Fruit fly (Drosophila melanogaster) whole organism, embryonic: ENCODE results near the gene Usp5.

Experiments used
- Adf1 ChIP-seq: fragments of 200-800 bp; sonication (Bioruptor generic); IDR thresholded peaks from 2 replicates; pipeline ENCODE4 v1.3.6; 2022; ENCODE audit warnings: missing biosample characterization, missing genetic modification characterization
- Antp ChIP-seq: fragments of 200-800 bp; sonication (Bioruptor generic); optimal IDR thresholded peaks from 3 replicates; lab custom pipeline; 2016; ENCODE audit warnings: missing biosample characterization, missing genetic modification characterization
- Awh ChIP-seq: fragments of 200-800 bp; sonication (Bioruptor generic); IDR thresholded peaks from 2 replicates; pipeline ENCODE4, ENCODE4 v1.3.6; 2022; ENCODE audit warnings: missing biosample characterization, missing genetic modification characterization
- Blimp-1 ChIP-seq: fragments of 200-800 bp; sonication (Bioruptor generic); optimal IDR thresholded peaks from 3 replicates; lab custom pipeline; 2018; ENCODE audit warnings: missing biosample characterization, missing genetic modification characterization, mild to moderate bottlenecking, moderate library complexity, missing genetic modification reagents
- CG11398 ChIP-seq: fragments of 200-800 bp; sonication (Bioruptor generic); optimal IDR thresholded peaks from 2 replicates; lab custom pipeline; 2016; ENCODE audit warnings: missing biosample characterization, missing genetic modification characterization
- CG12071 ChIP-seq: fragments of 200-800 bp; sonication (Bioruptor generic); optimal IDR thresholded peaks from 3 replicates; lab custom pipeline; 2018; ENCODE audit warnings: missing biosample characterization, mild to moderate bottlenecking, missing genetic modification characterization
- CG12744 ChIP-seq: fragments of 200-800 bp; sonication (Bioruptor generic); optimal IDR thresholded peaks from 2 replicates; lab custom pipeline; 2016; ENCODE audit warnings: missing biosample characterization, missing genetic modification characterization
- CG13424 ChIP-seq: fragments of 200-800 bp; sonication (Bioruptor generic); optimal IDR thresholded peaks from 2 replicates; lab custom pipeline; 2019; ENCODE audit warnings: missing biosample characterization, mild to moderate bottlenecking, missing genetic modification characterization, moderate library complexity
- CG15514 ChIP-seq: fragments of 200-800 bp; sonication (Bioruptor generic); optimal IDR thresholded peaks from 3 replicates; lab custom pipeline; 2017; ENCODE audit warnings: missing biosample characterization, missing genetic modification characterization, mild to moderate bottlenecking, moderate library complexity, missing genetic modification reagents
- CG17568 ChIP-seq: fragments of 200-800 bp; sonication (Bioruptor generic); optimal IDR thresholded peaks from 2 replicates; lab custom pipeline; 2018; ENCODE audit warnings: missing biosample characterization, mild to moderate bottlenecking, missing genetic modification characterization, moderate library complexity
- CG17829 ChIP-seq: fragments of 200-800 bp; optimal IDR thresholded peaks from 2 replicates; lab custom pipeline; 2019; ENCODE audit warnings: missing biosample characterization, mild to moderate bottlenecking, missing genetic modification characterization, moderate library complexity
- CG18262 ChIP-seq: fragments of 200-800 bp; optimal IDR thresholded peaks from 3 replicates; lab custom pipeline; 2019; ENCODE audit warnings: missing biosample characterization, mild to moderate bottlenecking, missing genetic modification characterization, moderate library complexity
- CG30020 ChIP-seq: fragments of 200-800 bp; optimal IDR thresholded peaks from 2 replicates; lab custom pipeline; 2019; ENCODE audit warnings: missing biosample characterization, mild to moderate bottlenecking, missing genetic modification characterization, moderate library complexity
- CG30403 ChIP-seq: fragments of 200-800 bp; sonication (Bioruptor generic); optimal IDR thresholded peaks from 3 replicates; lab custom pipeline; 2016; ENCODE audit warnings: missing biosample characterization, missing genetic modification characterization
- CG31224 ChIP-seq: fragments of 200-800 bp; sonication (Bioruptor generic); IDR thresholded peaks from 2 replicates; pipeline ENCODE4 v1.3.6; 2022; ENCODE audit warnings: missing biosample characterization, missing genetic modification characterization
- CG3281 ChIP-seq: fragments of 200-800 bp; sonication (Bioruptor generic); optimal IDR thresholded peaks from 3 replicates; lab custom pipeline; 2017; ENCODE audit warnings: missing biosample characterization, mild to moderate bottlenecking, missing genetic modification characterization
- CG33213 ChIP-seq: fragments of 200-800 bp; sonication (Bioruptor generic); optimal IDR thresholded peaks from 3 replicates; lab custom pipeline; 2016; ENCODE audit warnings: missing biosample characterization, missing genetic modification characterization
- CG34224 ChIP-seq: fragments of 200-800 bp; sonication (Bioruptor generic); IDR thresholded peaks from 3 replicates; pipeline ENCODE4 v1.3.6; 2022; ENCODE audit warnings: missing biosample characterization, missing genetic modification characterization; ENCODE audit not compliant: partially characterized antibody
- CG3726 ChIP-seq: fragments of 200-800 bp; sonication (Bioruptor generic); IDR thresholded peaks from 3 replicates; pipeline ENCODE4, ENCODE4 v1.3.6; 2022; ENCODE audit warnings: missing biosample characterization, missing genetic modification characterization
- CG3847 ChIP-seq: fragments of 200-800 bp; sonication (Bioruptor generic); IDR thresholded peaks from 2 replicates; pipeline ENCODE4 v1.3.6; 2022; ENCODE audit warnings: missing biosample characterization, missing genetic modification characterization
- CG4730 ChIP-seq: fragments of 200-800 bp; sonication (Bioruptor generic); IDR thresholded peaks from 2 replicates; pipeline ENCODE4 v1.3.6; 2022; ENCODE audit warnings: missing biosample characterization, missing genetic modification characterization
- CG6854 ChIP-seq: fragments of 200-800 bp; sonication (Bioruptor generic); optimal IDR thresholded peaks from 3 replicates; lab custom pipeline; 2017; ENCODE audit warnings: missing biosample characterization, mild to moderate bottlenecking, missing genetic modification characterization
- CG7987 ChIP-seq: fragments of 200-800 bp; sonication (Bioruptor generic); optimal IDR thresholded peaks from 2 replicates; lab custom pipeline; 2018; ENCODE audit warnings: missing biosample characterization, mild to moderate bottlenecking, missing genetic modification characterization, moderate library complexity
- CG8281 ChIP-seq: fragments of 200-800 bp; sonication (Bioruptor generic); optimal IDR thresholded peaks from 2 replicates; lab custom pipeline; 2018; ENCODE audit warnings: missing biosample characterization, mild to moderate bottlenecking, missing genetic modification characterization, moderate library complexity
- CG8478 ChIP-seq: fragments of >200 bp; optimal IDR thresholded peaks from 2 replicates; lab custom pipeline; 2018
- CkIIα-i1 ChIP-seq: fragments of 200-800 bp; sonication (Bioruptor generic); IDR thresholded peaks from 2 replicates; pipeline ENCODE4 v1.3.6; 2022; ENCODE audit warnings: missing biosample characterization, missing genetic modification characterization
- D ChIP-seq, 2 experiments: fragments of 200-800 bp in 1 of 2; fragments of >200 bp in 1 of 2; sonication (Bioruptor generic) in 1 of 2; optimal IDR thresholded peaks; 2 replicates in 1 of 2; 3 replicates in 1 of 2; lab custom pipeline; 2017; ENCODE audit warnings: mild to moderate bottlenecking in 1 of 2, missing biosample characterization in 1 of 2, missing genetic modification characterization in 1 of 2, missing genetic modification reagents in 1 of 2
- D19A ChIP-seq: fragments of 200-800 bp; optimal IDR thresholded peaks from 3 replicates; lab custom pipeline; 2019; ENCODE audit warnings: missing biosample characterization, mild to moderate bottlenecking, missing genetic modification characterization, moderate library complexity
- Doc2 ChIP-seq: fragments of 200-800 bp; sonication (Bioruptor generic); IDR thresholded peaks from 2 replicates; pipeline ENCODE4 v1.3.6; 2022; ENCODE audit warnings: missing biosample characterization, missing genetic modification characterization
- GATAe ChIP-seq: fragments of 200-800 bp; sonication (Bioruptor generic); conservative IDR thresholded peaks from 2 replicates; pipeline ENCODE4 v1.3.6; 2022; ENCODE audit warnings: missing biosample characterization, missing genetic modification characterization
- Gsc ChIP-seq: fragments of 200-800 bp; sonication (Bioruptor generic); IDR thresholded peaks from 2 replicates; pipeline ENCODE4 v1.3.6; 2022; ENCODE audit warnings: missing biosample characterization, missing genetic modification characterization
- HHEX ChIP-seq: fragments of 200-800 bp; sonication (Bioruptor generic); optimal IDR thresholded peaks from 3 replicates; lab custom pipeline; 2017; ENCODE audit warnings: missing biosample characterization, mild to moderate bottlenecking, missing genetic modification characterization, missing genetic modification reagents
- HLH3B ChIP-seq: fragments of 200-800 bp; sonication (Bioruptor generic); IDR thresholded peaks from 2 replicates; pipeline ENCODE4 v1.3.6; 2022; ENCODE audit warnings: missing biosample characterization, missing genetic modification characterization
- Hmx ChIP-seq: fragments of 200-800 bp; sonication (Bioruptor generic); optimal IDR thresholded peaks from 2 replicates; lab custom pipeline; 2016; ENCODE audit warnings: missing biosample characterization, missing genetic modification characterization
- NC2α ChIP-seq: fragments of 200-800 bp; sonication (Bioruptor generic); optimal IDR thresholded peaks from 2 replicates; lab custom pipeline; 2016; ENCODE audit warnings: missing biosample characterization, missing genetic modification characterization
- Spps ChIP-seq: fragments of 200-800 bp; sonication (Bioruptor generic); optimal IDR thresholded peaks from 2 replicates; lab custom pipeline; 2018; ENCODE audit warnings: missing biosample characterization, mild to moderate bottlenecking, missing genetic modification characterization
- Sry-β ChIP-seq: fragments of 200-800 bp; sonication (Bioruptor generic); optimal IDR thresholded peaks from 2 replicates; lab custom pipeline; 2018; ENCODE audit warnings: missing biosample characterization, mild to moderate bottlenecking, missing genetic modification characterization, moderate library complexity
- TFAM ChIP-seq: fragments of 200-800 bp; sonication (Bioruptor generic); optimal IDR thresholded peaks from 2 replicates; lab custom pipeline; 2017; ENCODE audit warnings: missing biosample characterization, missing genetic modification characterization, inconsistent platforms
- Trl ChIP-seq, 3 experiments: fragments of >200 bp in 2 of 3; fragments of 200-800 bp in 1 of 3; sonication (Bioruptor generic) in 1 of 3; optimal IDR thresholded peaks; 2 replicates in 1 of 3; 3 replicates in 2 of 3; lab custom pipeline; 2016 to 2017; ENCODE audit warnings: missing biosample characterization in 1 of 3, missing genetic modification characterization in 1 of 3
- ara ChIP-seq: fragments of 200-800 bp; sonication (Bioruptor generic); IDR thresholded peaks from 2 replicates; pipeline ENCODE4 v1.3.6; 2022; ENCODE audit warnings: missing biosample characterization, missing genetic modification characterization
- bigmax ChIP-seq: fragments of 200-800 bp; sonication (Bioruptor generic); optimal IDR thresholded peaks from 2 replicates; lab custom pipeline; 2018; ENCODE audit warnings: missing biosample characterization, mild to moderate bottlenecking, missing genetic modification characterization
- corto ChIP-seq: fragments of 200-800 bp; sonication (Bioruptor generic); optimal IDR thresholded peaks from 2 replicates; lab custom pipeline; 2016; ENCODE audit warnings: missing biosample characterization, mild to moderate bottlenecking, missing genetic modification characterization, moderate library complexity
- dmrt99B ChIP-seq: fragments of 200-800 bp; sonication (Bioruptor generic); optimal IDR thresholded peaks from 2 replicates; lab custom pipeline; 2018; ENCODE audit warnings: missing biosample characterization, mild to moderate bottlenecking, missing genetic modification characterization, moderate library complexity
- fd102C ChIP-seq: fragments of 200-800 bp; sonication (Bioruptor generic); optimal IDR thresholded peaks from 2 replicates; lab custom pipeline; 2018; ENCODE audit warnings: missing biosample characterization, mild to moderate bottlenecking, missing genetic modification characterization, moderate library complexity
- ham ChIP-seq: fragments of 200-800 bp; sonication (Bioruptor generic); IDR thresholded peaks from 2 replicates; pipeline ENCODE4 v1.3.6; 2022; ENCODE audit warnings: missing biosample characterization, missing genetic modification characterization
- lmd ChIP-seq: fragments of 200-800 bp; sonication (Bioruptor generic); IDR thresholded peaks from 2 replicates; pipeline ENCODE4 v1.3.6; 2022; ENCODE audit warnings: missing biosample characterization, missing genetic modification characterization
- lola ChIP-seq, 3 experiments: fragments of >200 bp in 2 of 3; fragments of 200-800 bp in 1 of 3; sonication (Bioruptor generic) in 1 of 3; optimal IDR thresholded peaks; 2 replicates each; lab custom pipeline; 2017 to 2019; ENCODE audit warnings: missing biosample characterization in 3 of 3, missing genetic modification characterization in 3 of 3, mild to moderate bottlenecking in 1 of 3, moderate library complexity in 1 of 3
- onecut ChIP-seq: fragments of 200-800 bp; sonication (Bioruptor generic); IDR thresholded peaks from 2 replicates; pipeline ENCODE4 v1.3.6; 2022; ENCODE audit warnings: missing biosample characterization, missing genetic modification characterization
- sug ChIP-seq: fragments of 200-800 bp; optimal IDR thresholded peaks from 2 replicates; lab custom pipeline; 2019; ENCODE audit warnings: missing biosample characterization, mild to moderate bottlenecking, missing genetic modification characterization, moderate library complexity
- toy ChIP-seq: fragments of 200-800 bp; sonication (Bioruptor generic); IDR thresholded peaks from 2 replicates; pipeline ENCODE4 v1.3.6; 2022; ENCODE audit warnings: missing biosample characterization, missing genetic modification characterization
- vvl ChIP-seq: fragments of 200-800 bp; sonication (Bioruptor generic); IDR thresholded peaks from 2 replicates; pipeline ENCODE4 v1.3.6; 2022; ENCODE audit warnings: missing biosample characterization, missing genetic modification characterization
- wek ChIP-seq: fragments of 200-800 bp; sonication (Bioruptor generic); optimal IDR thresholded peaks from 3 replicates; lab custom pipeline; 2018; ENCODE audit warnings: missing biosample characterization, mild to moderate bottlenecking, missing genetic modification characterization, moderate library complexity

Gene Usp5

dm6 chr3L:3134064-3134545 lies 14.1 kb downstream of the Usp5 start (continued):
- TF ChIP-seq Awh: no peak
- TF ChIP-seq CG13424: no peak
- TF ChIP-seq CG18262: peak; percentile 15
- TF ChIP-seq Sry-β: no peak
- TF ChIP-seq toy (GFP tag; lab: Robert Waterston, UW): no peak
- TF ChIP-seq Gsc: no peak
- TF ChIP-seq HHEX: no peak
- TF ChIP-seq CG15514: peak; percentile 30
- no peak for TF ChIP-seq GATAe (GFP tag; lab: Robert Waterston, UW)
- no peak for TF ChIP-seq Adf1 (GFP tag; lab: Robert Waterston, UW)
- no peak for TF ChIP-seq CG8478 (lab: Kevin White, UChicago)
- TF ChIP-seq CG4730: no peak
- no peak for TF ChIP-seq CG17829 (tag; lab: Kevin White, UChicago)
- TF ChIP-seq CG3847 (GFP tag; lab: Robert Waterston, UW): no peak
- TF ChIP-seq CG34224 (GFP tag; lab: Robert Waterston, UW): peak; percentile 40; the same call in 1 of the 3 replicates
- TF ChIP-seq CG17568 (GFP tag; lab: Kevin White, UChicago): no peak
- TF ChIP-seq Trl (optimal IDR thresholded peaks at IDR 0.05; lab: Kevin White, UChicago): peak; percentile 49 to 69
- TF ChIP-seq Trl (GFP tag; optimal IDR thresholded peaks at IDR 0.05; lab: Kevin White, UChicago): no peak
- TF ChIP-seq CkIIα-i1 (GFP tag; lab: Robert Waterston, UW): no peak
- TF ChIP-seq CG12744 (GFP tag; lab: Kevin White, UChicago): no peak
- no peak for TF ChIP-seq ham (GFP tag; lab: Robert Waterston, UW)
- no peak for TF ChIP-seq corto (GFP tag; lab: Kevin White, UChicago)
- no peak for TF ChIP-seq CG30403 (GFP tag; lab: Kevin White, UChicago)
- TF ChIP-seq Blimp-1 (GFP tag; lab: Kevin White, UChicago): peak; percentile 3
- no peak for TF ChIP-seq ara (GFP tag; lab: Robert Waterston, UW)
- TF ChIP-seq Doc2 (GFP tag; lab: Robert Waterston, UW): no peak
- TF ChIP-seq wek (GFP tag; lab: Kevin White, UChicago): no peak
- no peak for TF ChIP-seq sug
- TF ChIP-seq CG3726 (GFP tag; lab: Robert Waterston, UW): no peak
- TF ChIP-seq HLH3B (GFP tag; lab: Robert Waterston, UW): no peak
- no peak for TF ChIP-seq bigmax (GFP tag; lab: Kevin White, UChicago)
- TF ChIP-seq CG3281 (GFP tag; lab: Kevin White, UChicago): peak; percentile 32
- TF ChIP-seq CG12071 (GFP tag; lab: Kevin White, UChicago): peak; percentile 26
- TF ChIP-seq CG31224: no peak
- TF ChIP-seq Hmx (GFP tag; lab: Kevin White, UChicago): no peak

- TF ChIP-seq CG7987: peak; percentile 84
- no peak for TF ChIP-seq Antp (GFP tag; lab: Kevin White, UChicago)
- TF ChIP-seq Spps (tag; lab: Kevin White, UChicago): peak; percentile 14
- peak; percentile 68 for TF ChIP-seq vvl
- peak; percentile 46 for TF ChIP-seq CG30020
- peak; percentile 55 for TF ChIP-seq CG6854
- TF ChIP-seq CG11398 (GFP tag; lab: Kevin White, UChicago): peak; percentile 51
- TF ChIP-seq CG12071 (GFP tag; lab: Kevin White, UChicago): peak; percentile 41
- TF ChIP-seq D (optimal IDR thresholded peaks at IDR 0.05; lab: Kevin White, UChicago): no peak
- TF ChIP-seq D (GFP tag; optimal IDR thresholded peaks at IDR 0.05; lab: Kevin White, UChicago): no peak
- peak in 1 of 3 experiments; percentile 3 for TF ChIP-seq lola (GFP tag; optimal IDR thresholded peaks at IDR 0.05; lab: Kevin White, UChicago)
- TF ChIP-seq CG8281: peak; percentile 17
- peak; percentile 29 for TF ChIP-seq fd102C (GFP tag; lab: Kevin White, UChicago)
- peak; percentile 26 for TF ChIP-seq dmrt99B
- TF ChIP-seq NC2α (GFP tag; lab: Kevin White, UChicago): no peak
- peak; percentile 85 for TF ChIP-seq CG33213 (GFP tag; lab: Kevin White, UChicago)
- no peak for TF ChIP-seq lmd (GFP tag; lab: Robert Waterston, UW)
- no peak for TF ChIP-seq TFAM (GFP tag; lab: Kevin White, UChicago)
- peak; percentile 53 for TF ChIP-seq D19A (tag; lab: Kevin White, UChicago)
- peak; percentile 74 for TF ChIP-seq onecut (GFP tag; lab: Robert Waterston, UW)
These were observed 20.6 kb downstream of the Usp5 start, which contains the start of gene promL for dm6 chr3L:3127544-3127943. promL (minus strand) TSS chr3L:3127724.
